Worm (Caenorhabditis elegans) whole organism, L1 larva: Measurements from ENCODE around the gene T07A5.1.

Experiments
- C34B4.2 ChIP-seq: sonication (generic microtip); optimal IDR thresholded peaks from 2 replicates; lab custom pipeline; 2017; ENCODE audit warnings: mild to moderate bottlenecking, missing genetic modification characterization, missing compliant biosample characterization
- aha-1 ChIP-seq: fragments of 150-350 bp; optimal IDR thresholded peaks from 2 replicates; lab custom pipeline; 2014; ENCODE audit warnings: missing biosample characterization, missing genetic modification characterization
- blmp-1 ChIP-seq: fragments of 150-350 bp; optimal IDR thresholded peaks from 2 replicates; lab custom pipeline; 2014; ENCODE audit warnings: missing biosample characterization, missing genetic modification characterization
- dpl-1 ChIP-seq, 3 experiments: fragments of 150-350 bp in 2 of 3; sonication (generic microtip) in 1 of 3; optimal IDR thresholded peaks; 2 replicates each; lab custom pipeline; 2014 to 2017; ENCODE audit warnings: missing biosample characterization in 3 of 3, missing genetic modification characterization in 3 of 3, missing genetic modification reagents in 3 of 3
- efl-1 ChIP-seq, 4 experiments: fragments of 150-350 bp; optimal IDR thresholded peaks in 3 of 4; peaks in 1 of 4; 1 replicate in 1 of 4; 2 replicates in 3 of 4; lab custom pipeline; 2014; ENCODE audit warnings: missing biosample characterization in 2 of 4, missing genetic modification characterization in 2 of 4, missing genetic modification reagents in 2 of 4
- efl-3 ChIP-seq: fragments of 200-800 bp; sonication (Bioruptor generic); optimal IDR thresholded peaks from 2 replicates; lab custom pipeline; 2018; ENCODE audit warnings: mild to moderate bottlenecking, missing genetic modification characterization, missing compliant biosample characterization
- elt-2 ChIP-seq: sonication (generic microtip); optimal IDR thresholded peaks from 2 replicates; lab custom pipeline; 2016; ENCODE audit warnings: missing genetic modification characterization, mild to moderate bottlenecking, inconsistent platforms, missing compliant biosample characterization, missing genetic modification reagents
- fos-1 ChIP-seq: fragments of 150-350 bp; optimal IDR thresholded peaks from 2 replicates; lab custom pipeline; 2014; ENCODE audit warnings: missing biosample characterization, missing genetic modification characterization
- hlh-17 ChIP-seq: fragments of 200-800 bp; sonication (Bioruptor generic); optimal IDR thresholded peaks from 2 replicates; lab custom pipeline; 2018; ENCODE audit warnings: missing genetic modification characterization, mild to moderate bottlenecking, missing compliant biosample characterization, moderate library complexity, borderline replicate concordance
- hlh-4 ChIP-seq: sonication (generic microtip); optimal IDR thresholded peaks from 2 replicates; lab custom pipeline; 2016; ENCODE audit warnings: mild to moderate bottlenecking, missing genetic modification characterization, missing compliant biosample characterization
- isw-1 ChIP-seq: fragments of 200-800 bp; sonication (Bioruptor generic); IDR thresholded peaks from 2 replicates; pipeline ENCODE4 v1.3.6; 2022; ENCODE audit warnings: missing genetic modification characterization, missing compliant biosample characterization
- lin-13 ChIP-seq: fragments of 150-350 bp; optimal IDR thresholded peaks from 2 replicates; lab custom pipeline; 2014; ENCODE audit warnings: missing biosample characterization, missing genetic modification reagents, missing genetic modification characterization
- lin-14 ChIP-seq: fragments of 200-800 bp; sonication (Bioruptor generic); optimal IDR thresholded peaks from 2 replicates; lab custom pipeline; 2018; ENCODE audit warnings: mild to moderate bottlenecking, missing genetic modification characterization, moderate library complexity, missing compliant biosample characterization
- lin-35 ChIP-seq, 2 experiments: fragments of 150-350 bp; optimal IDR thresholded peaks; 2 replicates each; lab custom pipeline; 2014; ENCODE audit warnings: missing biosample characterization in 2 of 2, missing genetic modification characterization in 2 of 2, missing genetic modification reagents in 2 of 2
- lsy-2 ChIP-seq, 2 experiments: fragments of 150-350 bp; optimal IDR thresholded peaks; 2 replicates each; lab custom pipeline; 2014; ENCODE audit warnings: missing biosample characterization in 2 of 2, missing genetic modification characterization in 2 of 2
- mef-2 ChIP-seq: fragments of 150-350 bp; optimal IDR thresholded peaks from 2 replicates; lab custom pipeline; 2014; ENCODE audit warnings: missing biosample characterization, missing genetic modification characterization
- mep-1 ChIP-seq: fragments of 150-350 bp; optimal IDR thresholded peaks from 2 replicates; lab custom pipeline; 2014; ENCODE audit warnings: missing biosample characterization, missing genetic modification characterization
- nhr-11 ChIP-seq: fragments of 150-350 bp; optimal IDR thresholded peaks from 2 replicates; lab custom pipeline; 2014; ENCODE audit warnings: missing biosample characterization, missing genetic modification characterization
- nhr-12 ChIP-seq: sonication (generic microtip); optimal IDR thresholded peaks from 2 replicates; lab custom pipeline; 2017; ENCODE audit warnings: missing biosample characterization, missing genetic modification characterization
- nhr-20 ChIP-seq: sonication (generic microtip); optimal IDR thresholded peaks from 2 replicates; lab custom pipeline; 2016; ENCODE audit warnings: mild to moderate bottlenecking, missing genetic modification characterization, missing compliant biosample characterization
- nhr-47 ChIP-seq: sonication (generic microtip); optimal IDR thresholded peaks from 2 replicates; lab custom pipeline; 2016; ENCODE audit warnings: mild to moderate bottlenecking, missing genetic modification characterization, moderate library complexity, missing compliant biosample characterization
- nhr-71 ChIP-seq: sonication (generic microtip); optimal IDR thresholded peaks from 2 replicates; lab custom pipeline; 2016; ENCODE audit warnings: mild to moderate bottlenecking, missing genetic modification characterization, moderate library complexity, missing compliant biosample characterization
- nhr-76 ChIP-seq: sonication (generic microtip); optimal IDR thresholded peaks from 2 replicates; lab custom pipeline; 2017; ENCODE audit warnings: missing biosample characterization, missing genetic modification characterization
- nhr-85 ChIP-seq: sonication (generic microtip); peaks from one replicate; lab custom pipeline; 2016; ENCODE audit warnings: missing genetic modification characterization, inconsistent platforms, missing compliant biosample characterization
- pag-3 ChIP-seq: sonication (generic microtip); optimal IDR thresholded peaks from 2 replicates; lab custom pipeline; 2017; ENCODE audit warnings: missing genetic modification characterization, mild to moderate bottlenecking, missing compliant biosample characterization, antibody characterized with exemption, borderline replicate concordance; ENCODE audit not compliant: insufficient read depth
- pqm-1 ChIP-seq: sonication (generic microtip); optimal IDR thresholded peaks from 3 replicates; lab custom pipeline; 2017; ENCODE audit warnings: missing biosample characterization, missing genetic modification characterization
- snpc-4 ChIP-seq: fragments of 150-350 bp; optimal IDR thresholded peaks from 2 replicates; lab custom pipeline; 2014; ENCODE audit warnings: missing biosample characterization, missing genetic modification characterization
- snu-23 ChIP-seq: sonication (generic microtip); optimal IDR thresholded peaks from 2 replicates; lab custom pipeline; 2016; ENCODE audit warnings: missing genetic modification characterization, missing compliant biosample characterization
- sox-4 ChIP-seq: sonication (generic microtip); optimal IDR thresholded peaks from 2 replicates; lab custom pipeline; 2016; ENCODE audit warnings: missing genetic modification characterization, missing compliant biosample characterization
- swsn-7 ChIP-seq: sonication (generic microtip); optimal IDR thresholded peaks from 2 replicates; lab custom pipeline; 2016; ENCODE audit warnings: missing genetic modification characterization, missing compliant biosample characterization
- unc-130 ChIP-seq: fragments of 150-350 bp; optimal IDR thresholded peaks from 2 replicates; lab custom pipeline; 2017; ENCODE audit warnings: missing biosample characterization, missing genetic modification characterization, inconsistent platforms
- unc-30 ChIP-seq: sonication (generic microtip); optimal IDR thresholded peaks from 2 replicates; lab custom pipeline; 2017; ENCODE audit warnings: missing biosample characterization, missing genetic modification characterization
- unc-62 ChIP-seq: fragments of 150-350 bp; optimal IDR thresholded peaks from 2 replicates; lab custom pipeline; 2014; ENCODE audit warnings: missing biosample characterization, missing genetic modification reagents, missing genetic modification characterization
- unc-86 ChIP-seq: sonication (generic microtip); optimal IDR thresholded peaks from 2 replicates; lab custom pipeline; 2016; ENCODE audit warnings: missing genetic modification characterization, missing compliant biosample characterization

T07A5.1 gene

ce11 chrIII:10333961-10334542, 28.1 kb upstream of the T07A5.1 start, which contains the start of the genes jmjd-4 and mev-1 (continued):
- peak; percentile 79 for TF ChIP-seq lin-13 (GFP tag; lab: Kevin White, UChicago)
- TF ChIP-seq elt-2 (tag; lab: Kevin White, UChicago), result peak; percentile 84
- TF ChIP-seq snpc-4, result peak; percentile 82
- no peak for TF ChIP-seq mef-2 (tag; lab: Kevin White, UChicago)
- TF ChIP-seq C34B4.2 (tag; lab: Kevin White, UChicago), result no peak
- peak; percentile 84 to 87 (median 86) for TF ChIP-seq dpl-1 (GFP tag; optimal IDR thresholded peaks at IDR 0.05; lab: Kevin White, UChicago)
- no peak for TF ChIP-seq nhr-76
- TF ChIP-seq fos-1 (tag; lab: Kevin White, UChicago), result peak; percentile 72
- peak; percentile 94 for TF ChIP-seq nhr-47
- TF ChIP-seq hlh-4 (tag; lab: Kevin White, UChicago), result no peak
- TF ChIP-seq swsn-7 (tag; lab: Kevin White, UChicago), result peak; percentile 89

ce11 chrIII:10332560-10332959, 26.6 kb upstream of the T07A5.1 start, which contains the start of gene T07C4.12:
T07C4.12 (minus strand) TSS chrIII:10332660.
- no peak for TF ChIP-seq efl-3

- TF ChIP-seq mef-2 (tag; lab: Kevin White, UChicago) (no peak), dpl-1 (GFP tag; optimal IDR thresholded peaks at IDR 0.05; lab: Kevin White, UChicago) (peak in 1 of 3 experiments; percentile 26), pag-3 (tag; lab: Kevin White, UChicago) (no peak), isw-1 (GFP tag; lab: Robert Waterston, UW) (0 out of 2 replicates have a peak, but pooled peaks have one; percentile 16), unc-130 (tag; lab: Kevin White, UChicago) (no peak), efl-1 (optimal IDR thresholded peaks at IDR 0.05; lab: Kevin White, UChicago) (peak in 1 of 2 experiments; percentile 1), efl-1 (GFP tag; optimal IDR thresholded peaks at IDR 0.05 in 1 of 2; lab: Kevin White, UChicago) (peak in 1 of 2 experiments; percentile 90), unc-62 (GFP tag; lab: Kevin White, UChicago) (no peak), nhr-20 (peak; percentile 0), elt-2 (tag; lab: Kevin White, UChicago) (no peak), sox-4 (tag; lab: Kevin White, UChicago) (no peak), nhr-71 (tag; lab: Kevin White, UChicago) (peak; percentile 25), snu-23 (GFP tag; lab: Kevin White, UChicago) (peak; percentile 14), hlh-4 (tag; lab: Kevin White, UChicago) (no peak), snpc-4 (no peak), lsy-2 (tag; optimal IDR thresholded peaks at IDR 0.05; lab: Kevin White, UChicago) (peak in 1 of 2 experiments; percentile 19), lin-35 (GFP tag; optimal IDR thresholded peaks at IDR 0.05; lab: Kevin White, UChicago) (peak in 1 of 2 experiments; percentile 4), mep-1 (tag; lab: Kevin White, UChicago) (peak; percentile 38), unc-86 (tag; lab: Kevin White, UChicago) (no peak), hlh-17 (GFP tag; lab: Kevin White, UChicago) (no peak), nhr-11 (no peak), nhr-12 (tag; lab: Kevin White, UChicago) (no peak), unc-30 (tag; lab: Kevin White, UChicago) (no peak), blmp-1 (no peak), pqm-1 (no peak), lin-14 (GFP tag; lab: Kevin White, UChicago) (peak; percentile 46), C34B4.2 (tag; lab: Kevin White, UChicago) (no peak), nhr-85 (tag; lab: Kevin White, UChicago) (peak; percentile 67), aha-1 (tag; lab: Kevin White, UChicago) (no peak), fos-1 (tag; lab: Kevin White, UChicago) (peak; percentile 14)
Measured at ce11 chrIII:10331232-10331631, 25.2 kb upstream of the T07A5.1 start.
